Fruit fly (Drosophila melanogaster) whole organism, embryonic: Measurements from ENCODE around the gene CG43658.

Experiments
- B-H2 ChIP-seq: fragments of 200-800 bp; sonication (Bioruptor generic); optimal IDR thresholded peaks from 2 replicates; lab custom pipeline; 2018; ENCODE audit warnings: missing biosample characterization, mild to moderate bottlenecking, missing genetic modification characterization
- Bdp1 ChIP-seq: fragments of 200-800 bp; sonication (Bioruptor generic); optimal IDR thresholded peaks from 3 replicates; lab custom pipeline; 2016; ENCODE audit warnings: missing biosample characterization, missing genetic modification characterization
- CG10209 ChIP-seq: fragments of 200-800 bp; sonication (Bioruptor generic); optimal IDR thresholded peaks from 3 replicates; lab custom pipeline; 2017; ENCODE audit warnings: missing biosample characterization, mild to moderate bottlenecking, missing genetic modification characterization, missing genetic modification reagents
- CG11093 ChIP-seq: fragments of 200-800 bp; sonication (Bioruptor generic); IDR thresholded peaks from 3 replicates; pipeline ENCODE4 v1.3.6; 2022; ENCODE audit warnings: missing biosample characterization, missing genetic modification characterization
- CG11247 ChIP-seq: fragments of 200-800 bp; sonication (Bioruptor generic); IDR thresholded peaks from 2 replicates; pipeline ENCODE4 v1.3.6; 2022; ENCODE audit warnings: missing biosample characterization, missing genetic modification characterization
- CG11560 ChIP-seq: fragments of 200-800 bp; sonication (Bioruptor generic); IDR thresholded peaks from 3 replicates; pipeline ENCODE4 v1.3.6; 2022; ENCODE audit warnings: missing biosample characterization, missing genetic modification characterization
- CG15696 ChIP-seq: fragments of 200-800 bp; sonication (Bioruptor generic); optimal IDR thresholded peaks from 2 replicates; lab custom pipeline; 2019; ENCODE audit warnings: missing biosample characterization, mild to moderate bottlenecking, missing genetic modification characterization, moderate library complexity
- CG16815 ChIP-seq: fragments of 200-800 bp; sonication (Bioruptor generic); optimal IDR thresholded peaks from 3 replicates; lab custom pipeline; 2017; ENCODE audit warnings: missing biosample characterization, mild to moderate bottlenecking, missing genetic modification characterization
- CG17568 ChIP-seq: fragments of 200-800 bp; sonication (Bioruptor generic); optimal IDR thresholded peaks from 2 replicates; lab custom pipeline; 2018; ENCODE audit warnings: missing biosample characterization, mild to moderate bottlenecking, missing genetic modification characterization, moderate library complexity
- CG2199 ChIP-seq: fragments of 200-800 bp; sonication (Bioruptor generic); IDR thresholded peaks from 3 replicates; pipeline ENCODE4 v1.3.6; 2022; ENCODE audit warnings: missing biosample characterization, missing genetic modification characterization
- CG4404 ChIP-seq: fragments of 200-800 bp; sonication (Bioruptor generic); IDR thresholded peaks from 2 replicates; pipeline ENCODE4 v1.3.6; 2022; ENCODE audit warnings: missing biosample characterization, missing genetic modification characterization
- CG6683 ChIP-seq: fragments of 200-800 bp; sonication (Bioruptor generic); optimal IDR thresholded peaks from 2 replicates; lab custom pipeline; 2017; ENCODE audit warnings: missing biosample characterization, mild to moderate bottlenecking, missing genetic modification characterization, missing genetic modification reagents
- D ChIP-seq, 2 experiments: fragments of 200-800 bp in 1 of 2; fragments of >200 bp in 1 of 2; sonication (Bioruptor generic) in 1 of 2; optimal IDR thresholded peaks; 2 replicates in 1 of 2; 3 replicates in 1 of 2; lab custom pipeline; 2017; ENCODE audit warnings: mild to moderate bottlenecking in 1 of 2, missing biosample characterization in 1 of 2, missing genetic modification characterization in 1 of 2, missing genetic modification reagents in 1 of 2
- Doc2 ChIP-seq: fragments of 200-800 bp; sonication (Bioruptor generic); IDR thresholded peaks from 2 replicates; pipeline ENCODE4 v1.3.6; 2022; ENCODE audit warnings: missing biosample characterization, missing genetic modification characterization
- Drgx ChIP-seq: fragments of 200-800 bp; sonication (Bioruptor generic); IDR thresholded peaks from 2 replicates; pipeline ENCODE4 v1.3.6; 2022; ENCODE audit warnings: missing biosample characterization, missing genetic modification characterization
- Hey ChIP-seq: fragments of 200-800 bp; sonication (Bioruptor generic); optimal IDR thresholded peaks from 3 replicates; lab custom pipeline; 2018; ENCODE audit warnings: missing biosample characterization, mild to moderate bottlenecking, missing genetic modification characterization
- HmgZ ChIP-seq: fragments of 200-800 bp; sonication (Bioruptor generic); optimal IDR thresholded peaks from 2 replicates; lab custom pipeline; 2018; ENCODE audit warnings: missing biosample characterization, mild to moderate bottlenecking, missing genetic modification characterization
- Nf-YB ChIP-seq: fragments of 200-800 bp; sonication (Bioruptor generic); optimal IDR thresholded peaks from 3 replicates; lab custom pipeline; 2019; ENCODE audit warnings: missing biosample characterization, mild to moderate bottlenecking, missing genetic modification characterization, moderate library complexity
- Opbp ChIP-seq: fragments of 200-800 bp; sonication (Bioruptor generic); IDR thresholded peaks from 3 replicates; pipeline ENCODE4 v1.3.6; 2022; ENCODE audit warnings: missing biosample characterization, missing genetic modification characterization; ENCODE audit not compliant: partially characterized antibody
- PHDP ChIP-seq: fragments of 200-800 bp; sonication (Bioruptor generic); optimal IDR thresholded peaks from 3 replicates; lab custom pipeline; 2018; ENCODE audit warnings: missing biosample characterization, mild to moderate bottlenecking, missing genetic modification characterization, moderate library complexity
- amos ChIP-seq: fragments of 200-800 bp; sonication (Bioruptor generic); IDR thresholded peaks from 2 replicates; pipeline ENCODE4 v1.3.6; 2022; ENCODE audit warnings: missing biosample characterization, missing genetic modification characterization; ENCODE audit not compliant: partially characterized antibody
- bsh ChIP-seq, 2 experiments: fragments of 200-800 bp; sonication (Bioruptor generic); optimal IDR thresholded peaks; 2 replicates each; lab custom pipeline; 2017 to 2018; ENCODE audit warnings: mild to moderate bottlenecking in 2 of 2, missing biosample characterization in 2 of 2, missing genetic modification characterization in 2 of 2, moderate library complexity in 1 of 2
- btn ChIP-seq: fragments of 200-800 bp; sonication (Bioruptor generic); optimal IDR thresholded peaks from 2 replicates; lab custom pipeline; 2016; ENCODE audit warnings: missing biosample characterization, missing genetic modification characterization
- cas ChIP-seq: fragments of 200-800 bp; sonication (Bioruptor generic); IDR thresholded peaks from 2 replicates; pipeline ENCODE4 v1.3.6; 2022; ENCODE audit warnings: missing biosample characterization, missing genetic modification characterization
- crp ChIP-seq, 2 experiments: fragments of 200-800 bp; sonication (Bioruptor generic); optimal IDR thresholded peaks; 2 replicates in 1 of 2; 3 replicates in 1 of 2; lab custom pipeline; 2017; ENCODE audit warnings: missing biosample characterization in 2 of 2, missing genetic modification characterization in 2 of 2, mild to moderate bottlenecking in 1 of 2, moderate library complexity in 1 of 2
- cwo ChIP-seq: fragments of 200-800 bp; sonication (Bioruptor generic); optimal IDR thresholded peaks from 3 replicates; lab custom pipeline; 2017; ENCODE audit warnings: missing biosample characterization, missing genetic modification characterization, mild to moderate bottlenecking, moderate library complexity, missing genetic modification reagents
- dan ChIP-seq: fragments of 200-800 bp; sonication (Bioruptor generic); IDR thresholded peaks from 2 replicates; pipeline ENCODE4 v1.3.6; 2022; ENCODE audit warnings: missing biosample characterization, missing genetic modification characterization
- hb ChIP-seq: fragments of 200-800 bp; sonication (Bioruptor generic); IDR thresholded peaks from 3 replicates; pipeline ENCODE4 v1.3.6; 2022; ENCODE audit warnings: missing biosample characterization, missing genetic modification characterization; ENCODE audit not compliant: partially characterized antibody
- insv ChIP-seq, 2 experiments: fragments of 200-800 bp; sonication (Bioruptor generic); optimal IDR thresholded peaks; 3 replicates each; lab custom pipeline; 2016 to 2018; ENCODE audit warnings: missing biosample characterization in 2 of 2, missing genetic modification characterization in 2 of 2
- lab ChIP-seq: fragments of 200-800 bp; sonication (Bioruptor generic); optimal IDR thresholded peaks from 3 replicates; lab custom pipeline; 2017; ENCODE audit warnings: missing biosample characterization, missing genetic modification characterization, mild to moderate bottlenecking, moderate library complexity, missing genetic modification reagents
- lbe ChIP-seq: fragments of 200-800 bp; sonication (Bioruptor generic); optimal IDR thresholded peaks from 2 replicates; lab custom pipeline; 2016; ENCODE audit warnings: missing biosample characterization, mild to moderate bottlenecking, missing genetic modification characterization
- nom ChIP-seq: fragments of 200-800 bp; sonication (Bioruptor generic); optimal IDR thresholded peaks from 2 replicates; lab custom pipeline; 2017; ENCODE audit warnings: missing biosample characterization, missing genetic modification characterization, mild to moderate bottlenecking, moderate library complexity, missing genetic modification reagents
- row ChIP-seq: fragments of 200-800 bp; sonication (Bioruptor generic); IDR thresholded peaks from 3 replicates; pipeline ENCODE4 v1.3.6; 2022; ENCODE audit warnings: missing biosample characterization, missing genetic modification characterization
- ttk ChIP-seq: fragments of 200-800 bp; sonication (Bioruptor generic); IDR thresholded peaks from 2 replicates; pipeline ENCODE4 v2.1.2; 2022; ENCODE audit warnings: missing biosample characterization, missing genetic modification characterization

The CG43658 gene

dm6 chrX:17550307-17550706 is 10.7 kb downstream of the CG43658 start:
- no peak for TF ChIP-seq Hey (tag; lab: Kevin White, UChicago)
- no peak for TF ChIP-seq Nf-YB (GFP tag; lab: Kevin White, UChicago)
- TF ChIP-seq CG11093 (GFP tag; lab: Robert Waterston, UW), result no peak
- no peak for TF ChIP-seq CG10209 (GFP tag; lab: Kevin White, UChicago)
- no peak for TF ChIP-seq cwo (GFP tag; lab: Kevin White, UChicago)
- TF ChIP-seq lab (GFP tag; lab: Kevin White, UChicago), result no peak
- no peak for TF ChIP-seq ttk
- no peak for TF ChIP-seq B-H2
- no peak for TF ChIP-seq Opbp (GFP tag; lab: Robert Waterston, UW)
- no peak for TF ChIP-seq CG4404 (GFP tag; lab: Robert Waterston, UW)
- no peak for TF ChIP-seq dan (GFP tag; lab: Robert Waterston, UW)
- TF ChIP-seq CG15696 (tag; lab: Kevin White, UChicago), result no peak
- no peak for TF ChIP-seq Bdp1 (GFP tag; lab: Kevin White, UChicago)
- no peak for TF ChIP-seq crp (GFP tag; optimal IDR thresholded peaks at IDR 0.05; lab: Kevin White, UChicago)
- no peak for TF ChIP-seq btn (GFP tag; lab: Kevin White, UChicago)
- TF ChIP-seq PHDP, result no peak
- no peak for TF ChIP-seq CG17568 (GFP tag; lab: Kevin White, UChicago)
- no peak for TF ChIP-seq CG11247 (GFP tag; lab: Robert Waterston, UW)
- TF ChIP-seq CG2199, result no peak
- no peak for TF ChIP-seq cas (GFP tag; lab: Robert Waterston, UW)

DNA sequence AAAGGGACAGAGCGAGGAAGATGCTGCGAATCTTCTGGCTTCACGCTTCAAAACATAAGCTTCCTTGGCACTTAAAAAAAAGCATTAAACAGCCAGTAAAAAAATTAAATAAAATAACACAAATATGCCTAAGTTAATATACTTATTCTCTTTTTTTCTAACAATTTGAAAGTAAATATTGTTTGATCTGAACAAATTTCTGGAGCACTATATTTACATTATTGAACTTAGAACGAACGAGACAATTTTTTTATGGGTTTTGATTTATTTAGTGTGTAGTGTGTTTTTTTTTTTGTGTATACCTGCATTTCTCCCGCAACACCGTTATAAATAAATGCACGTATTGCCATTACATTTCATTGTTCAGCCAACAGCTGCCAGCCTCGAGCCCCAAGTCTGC is 15.4 kb downstream of the CG43658 start:
- no peak for TF ChIP-seq insv (GFP tag; optimal IDR thresholded peaks at IDR 0.05; lab: Kevin White, UChicago)
- no peak for TF ChIP-seq CG6683
- TF ChIP-seq amos (GFP tag; lab: Robert Waterston, UW), result no peak
- no peak for TF ChIP-seq Doc2 (GFP tag; lab: Robert Waterston, UW)
- TF ChIP-seq D (optimal IDR thresholded peaks at IDR 0.05; lab: Kevin White, UChicago), result no peak
- no peak for TF ChIP-seq D (GFP tag; optimal IDR thresholded peaks at IDR 0.05; lab: Kevin White, UChicago)
- no peak for TF ChIP-seq hb (GFP tag; lab: Robert Waterston, UW)
- no peak for TF ChIP-seq CG16815 (GFP tag; lab: Kevin White, UChicago)

dm6 chrX:17544409-17544808 is 16.6 kb downstream of the CG43658 start:
- TF ChIP-seq Drgx (GFP tag; lab: Robert Waterston, UW), result peak; percentile 47
- no peak for TF ChIP-seq row (GFP tag; lab: Robert Waterston, UW)
- no peak for TF ChIP-seq HmgZ (tag; lab: Kevin White, UChicago)
- TF ChIP-seq, all 482 proteins: peak for 1

- TF ChIP-seq nom, result peak; percentile 10
- TF ChIP-seq bsh (GFP tag; optimal IDR thresholded peaks at IDR 0.05; lab: Kevin White, UChicago), result peak in 1 of 2 experiments; percentile 37
- TF ChIP-seq lbe (GFP tag; lab: Kevin White, UChicago), result peak; percentile 7
- TF ChIP-seq Drgx (GFP tag; lab: Robert Waterston, UW), result peak; percentile 70
- no peak for TF ChIP-seq CG11560
- TF ChIP-seq, all 482 proteins: peak for 4
These were observed 17.7 kb downstream of the CG43658 start for dm6 chrX:17543324-17543723.
